Fruit fly (Drosophila melanogaster) whole organism, embryonic: ENCODE results near the gene Glg1.

Experiments
- Ada2b ChIP-seq: fragments of 200-800 bp; sonication (Bioruptor generic); IDR thresholded peaks from 2 replicates; pipeline ENCODE4 v1.3.6; 2022; ENCODE audit warnings: missing biosample characterization, missing genetic modification characterization
- CG11093 ChIP-seq: fragments of 200-800 bp; sonication (Bioruptor generic); IDR thresholded peaks from 3 replicates; pipeline ENCODE4 v1.3.6; 2022; ENCODE audit warnings: missing biosample characterization, missing genetic modification characterization
- CG12659 ChIP-seq: fragments of 200-800 bp; sonication (Bioruptor generic); optimal IDR thresholded peaks from 3 replicates; lab custom pipeline; 2017; ENCODE audit warnings: mild to moderate bottlenecking, missing biosample characterization, missing genetic modification reagents, missing genetic modification characterization
- CG13624 ChIP-seq: fragments of 200-800 bp; sonication (Bioruptor generic); optimal IDR thresholded peaks from 2 replicates; lab custom pipeline; 2016; ENCODE audit warnings: missing biosample characterization, missing genetic modification characterization
- CG14710 ChIP-seq: fragments of 200-800 bp; sonication (Bioruptor generic); optimal IDR thresholded peaks from 3 replicates; lab custom pipeline; 2019; ENCODE audit warnings: missing biosample characterization, mild to moderate bottlenecking, missing genetic modification characterization, moderate library complexity
- CG2712 ChIP-seq: fragments of 200-800 bp; optimal IDR thresholded peaks from 3 replicates; lab custom pipeline; 2019; ENCODE audit warnings: missing biosample characterization, mild to moderate bottlenecking, missing genetic modification characterization, moderate library complexity
- CG2875 ChIP-seq: fragments of 200-800 bp; sonication (Bioruptor generic); optimal IDR thresholded peaks from 2 replicates; lab custom pipeline; 2017; ENCODE audit warnings: missing biosample characterization, mild to moderate bottlenecking, missing genetic modification characterization, missing genetic modification reagents
- CG33213 ChIP-seq: fragments of 200-800 bp; sonication (Bioruptor generic); optimal IDR thresholded peaks from 3 replicates; lab custom pipeline; 2016; ENCODE audit warnings: missing biosample characterization, missing genetic modification characterization
- CG3407 ChIP-seq: fragments of 200-800 bp; sonication (Bioruptor generic); optimal IDR thresholded peaks from 2 replicates; lab custom pipeline; 2018; ENCODE audit warnings: missing biosample characterization, mild to moderate bottlenecking, missing genetic modification characterization
- CG43689 ChIP-seq: fragments of 200-800 bp; sonication (Bioruptor generic); IDR thresholded peaks from 2 replicates; pipeline ENCODE4 v1.3.6; 2022; ENCODE audit warnings: missing biosample characterization, missing genetic modification characterization
- CG4404 ChIP-seq: fragments of 200-800 bp; sonication (Bioruptor generic); IDR thresholded peaks from 2 replicates; pipeline ENCODE4 v1.3.6; 2022; ENCODE audit warnings: missing biosample characterization, missing genetic modification characterization
- CG6813 ChIP-seq: fragments of 200-800 bp; sonication (Bioruptor generic); optimal IDR thresholded peaks from 2 replicates; lab custom pipeline; 2017; ENCODE audit warnings: missing biosample characterization, missing genetic modification characterization, mild to moderate bottlenecking, moderate library complexity, missing genetic modification reagents
- CG9797 ChIP-seq: fragments of 200-800 bp; sonication (Bioruptor generic); optimal IDR thresholded peaks from 3 replicates; lab custom pipeline; 2018; ENCODE audit warnings: missing biosample characterization, mild to moderate bottlenecking, missing genetic modification characterization
- Drgx ChIP-seq: fragments of 200-800 bp; sonication (Bioruptor generic); IDR thresholded peaks from 2 replicates; pipeline ENCODE4 v1.3.6; 2022; ENCODE audit warnings: missing biosample characterization, missing genetic modification characterization
- Ets65A ChIP-seq: fragments of 200-800 bp; sonication (Bioruptor generic); peaks from one replicate; lab custom pipeline; 2016; ENCODE audit warnings: missing biosample characterization, missing genetic modification characterization
- Gsc ChIP-seq: fragments of 200-800 bp; sonication (Bioruptor generic); IDR thresholded peaks from 2 replicates; pipeline ENCODE4 v1.3.6; 2022; ENCODE audit warnings: missing biosample characterization, missing genetic modification characterization
- H15 ChIP-seq: fragments of 200-800 bp; sonication (Bioruptor generic); IDR thresholded peaks from 3 replicates; pipeline ENCODE4 v1.3.6; 2022; ENCODE audit warnings: missing biosample characterization, missing genetic modification characterization
- HmgD ChIP-seq: fragments of 200-800 bp; sonication (Bioruptor generic); optimal IDR thresholded peaks from 3 replicates; lab custom pipeline; 2016; ENCODE audit warnings: missing biosample characterization, missing genetic modification characterization
- Hmx ChIP-seq: fragments of 200-800 bp; sonication (Bioruptor generic); optimal IDR thresholded peaks from 2 replicates; lab custom pipeline; 2016; ENCODE audit warnings: missing biosample characterization, missing genetic modification characterization
- Lhr ChIP-seq: fragments of 200-800 bp; sonication (Bioruptor generic); optimal IDR thresholded peaks from 3 replicates; lab custom pipeline; 2017; ENCODE audit warnings: mild to moderate bottlenecking, missing biosample characterization, missing genetic modification reagents, missing genetic modification characterization
- MBD-R2 ChIP-seq: fragments of 200-800 bp; sonication (Bioruptor generic); IDR thresholded peaks from 2 replicates; pipeline ENCODE4 v1.3.6; 2022; ENCODE audit warnings: missing biosample characterization, missing genetic modification characterization
- Myb ChIP-seq: fragments of 200-800 bp; sonication (Bioruptor generic); optimal IDR thresholded peaks from 2 replicates; lab custom pipeline; 2016; ENCODE audit warnings: missing biosample characterization, missing genetic modification characterization
- NfI ChIP-seq: fragments of 200-800 bp; sonication (Bioruptor generic); optimal IDR thresholded peaks from 3 replicates; lab custom pipeline; 2018; ENCODE audit warnings: missing biosample characterization, mild to moderate bottlenecking, missing genetic modification characterization, moderate library complexity
- Pdp1 ChIP-seq, 2 experiments: fragments of 200-800 bp; sonication (Bioruptor generic); optimal IDR thresholded peaks; 3 replicates each; lab custom pipeline; 2016; ENCODE audit warnings: missing biosample characterization in 2 of 2, missing genetic modification characterization in 2 of 2, mild to moderate bottlenecking in 1 of 2, moderate library complexity in 1 of 2
- Scr ChIP-seq: fragments of 200-800 bp; sonication (Bioruptor generic); IDR thresholded peaks from 2 replicates; pipeline ENCODE4 v1.3.6; 2022; ENCODE audit warnings: missing biosample characterization, missing genetic modification characterization; ENCODE audit not compliant: partially characterized antibody
- al ChIP-seq: fragments of 200-800 bp; sonication (Bioruptor generic); IDR thresholded peaks from 2 replicates; pipeline ENCODE4 v1.3.6; 2022; ENCODE audit warnings: missing biosample characterization, missing genetic modification characterization
- ap ChIP-seq: fragments of 200-800 bp; sonication (Bioruptor generic); IDR thresholded peaks from 2 replicates; pipeline ENCODE4 v1.3.6; 2022; ENCODE audit warnings: missing biosample characterization, missing genetic modification characterization
- ato ChIP-seq: fragments of 200-800 bp; sonication (Bioruptor generic); IDR thresholded peaks from 2 replicates; pipeline ENCODE4 v1.3.6; 2022; ENCODE audit warnings: missing biosample characterization, missing genetic modification characterization; ENCODE audit not compliant: partially characterized antibody
- chif ChIP-seq, 2 experiments: fragments of 200-800 bp; sonication (Bioruptor generic); optimal IDR thresholded peaks; 3 replicates each; lab custom pipeline; 2016; ENCODE audit warnings: missing biosample characterization in 2 of 2, missing genetic modification characterization in 2 of 2
- chinmo ChIP-seq: fragments of 200-800 bp; sonication (Bioruptor generic); IDR thresholded peaks from 4 replicates; pipeline ENCODE4 v1.3.6; 2022; ENCODE audit warnings: missing biosample characterization, missing genetic modification characterization; ENCODE audit not compliant: partially characterized antibody
- ewg ChIP-seq: fragments of 200-800 bp; sonication (Bioruptor generic); optimal IDR thresholded peaks from 3 replicates; lab custom pipeline; 2017; ENCODE audit warnings: mild to moderate bottlenecking, missing biosample characterization, missing genetic modification reagents, missing genetic modification characterization
- fru ChIP-seq: fragments of >200 bp; optimal IDR thresholded peaks from 2 replicates; lab custom pipeline; 2017
- gfzf ChIP-seq: fragments of 200-800 bp; sonication (Bioruptor generic); optimal IDR thresholded peaks from 2 replicates; lab custom pipeline; 2016; ENCODE audit warnings: missing biosample characterization, mild to moderate bottlenecking, missing genetic modification characterization, moderate library complexity
- gro ChIP-seq: fragments of 200-800 bp; sonication (Bioruptor generic); optimal IDR thresholded peaks from 2 replicates; lab custom pipeline; 2016; ENCODE audit warnings: missing biosample characterization, missing genetic modification characterization
- hbn ChIP-seq: fragments of 200-800 bp; sonication (Bioruptor generic); IDR thresholded peaks from 2 replicates; pipeline ENCODE4 v1.3.6; 2022; ENCODE audit warnings: missing biosample characterization, missing genetic modification characterization; ENCODE audit not compliant: partially characterized antibody
- hth ChIP-seq: fragments of >200 bp; optimal IDR thresholded peaks from 2 replicates; lab custom pipeline; 2017; ENCODE audit warnings: inconsistent platforms
- inv ChIP-seq: fragments of 200-800 bp; sonication (Bioruptor generic); IDR thresholded peaks from 2 replicates; pipeline ENCODE4 v1.3.6; 2022; ENCODE audit warnings: missing biosample characterization, missing genetic modification characterization; ENCODE audit not compliant: partially characterized antibody
- jing ChIP-seq: fragments of 200-800 bp; sonication (Bioruptor generic); optimal IDR thresholded peaks from 2 replicates; lab custom pipeline; 2018; ENCODE audit warnings: missing biosample characterization, mild to moderate bottlenecking, missing genetic modification characterization
- jumu ChIP-seq: fragments of 200-800 bp; sonication (Bioruptor generic); optimal IDR thresholded peaks from 3 replicates; lab custom pipeline; 2016; ENCODE audit warnings: missing biosample characterization, missing genetic modification characterization
- kah ChIP-seq: fragments of 200-800 bp; sonication (Bioruptor generic); optimal IDR thresholded peaks from 2 replicates; lab custom pipeline; 2018; ENCODE audit warnings: missing biosample characterization, mild to moderate bottlenecking, missing genetic modification characterization
- maf-S ChIP-seq: fragments of 200-800 bp; sonication (Bioruptor generic); optimal IDR thresholded peaks from 2 replicates; lab custom pipeline; 2016; ENCODE audit warnings: missing biosample characterization, missing genetic modification characterization
- mld ChIP-seq: fragments of 200-800 bp; sonication (Bioruptor generic); IDR thresholded peaks from 3 replicates; pipeline ENCODE4 v1.3.6; 2022; ENCODE audit warnings: missing biosample characterization, missing genetic modification characterization; ENCODE audit not compliant: partially characterized antibody
- nmo ChIP-seq: fragments of 200-800 bp; sonication (Bioruptor generic); optimal IDR thresholded peaks from 2 replicates; lab custom pipeline; 2018; ENCODE audit warnings: missing biosample characterization, mild to moderate bottlenecking, missing genetic modification characterization, moderate library complexity
- onecut ChIP-seq: fragments of 200-800 bp; sonication (Bioruptor generic); IDR thresholded peaks from 2 replicates; pipeline ENCODE4 v1.3.6; 2022; ENCODE audit warnings: missing biosample characterization, missing genetic modification characterization
- scrt ChIP-seq: fragments of 200-800 bp; sonication (Bioruptor generic); optimal IDR thresholded peaks from 2 replicates; lab custom pipeline; 2018; ENCODE audit warnings: missing biosample characterization, mild to moderate bottlenecking, missing genetic modification characterization, moderate library complexity
- sima ChIP-seq: fragments of 200-800 bp; sonication (Bioruptor generic); optimal IDR thresholded peaks from 2 replicates; lab custom pipeline; 2016; ENCODE audit warnings: missing biosample characterization, missing genetic modification characterization
- slp2 ChIP-seq: fragments of 200-800 bp; sonication (Bioruptor generic); optimal IDR thresholded peaks from 2 replicates; lab custom pipeline; 2016; ENCODE audit warnings: missing biosample characterization, missing genetic modification characterization
- sr ChIP-seq: fragments of 200-800 bp; sonication (Bioruptor generic); IDR thresholded peaks from 3 replicates; pipeline ENCODE4 v1.3.6; 2022; ENCODE audit warnings: missing biosample characterization, missing genetic modification characterization
- unpg ChIP-seq: fragments of 200-800 bp; sonication (Bioruptor generic); optimal IDR thresholded peaks from 3 replicates; lab custom pipeline; 2018; ENCODE audit warnings: missing biosample characterization, mild to moderate bottlenecking, missing genetic modification characterization, moderate library complexity
- z ChIP-seq: fragments of 200-800 bp; sonication (Bioruptor generic); IDR thresholded peaks from 3 replicates; pipeline ENCODE4 v1.3.6; 2022; ENCODE audit warnings: missing biosample characterization, missing genetic modification characterization

Glg1 gene

DNA sequence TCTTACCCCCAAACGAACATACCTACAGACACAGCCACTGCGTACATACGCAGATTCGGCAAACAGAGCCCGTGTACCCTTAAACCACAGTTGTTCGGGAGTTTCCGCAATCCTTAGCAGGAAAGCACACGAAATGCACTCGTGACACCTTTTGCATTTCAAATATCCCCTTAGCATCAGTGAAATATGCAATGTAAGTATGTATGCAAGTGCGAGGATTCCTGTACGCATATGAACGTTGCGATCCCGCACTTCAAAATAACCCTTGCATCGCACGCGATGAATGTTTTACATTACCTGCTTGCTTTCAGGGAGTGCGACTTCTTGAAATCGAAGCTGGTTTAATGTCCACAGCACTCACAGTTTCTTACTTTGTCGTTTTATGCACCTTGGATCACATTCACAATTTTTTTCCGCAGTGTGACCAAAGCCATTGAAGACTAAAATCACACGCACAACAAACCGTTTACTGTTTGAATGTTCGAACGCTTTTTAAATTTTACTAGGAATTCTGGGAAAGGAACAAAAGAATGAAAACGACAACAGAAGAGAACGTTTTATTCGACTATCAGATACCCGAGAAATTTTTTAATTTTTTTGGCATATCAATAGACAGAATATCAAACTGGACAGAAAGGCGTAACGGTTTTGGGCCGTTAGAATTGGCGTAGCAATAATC, 26.1 kb upstream of the Glg1 start, which contains the start of gene Mkrn1 (continued):
- TF ChIP-seq ato, result peak; percentile 79
- peak; percentile 58; the same call in 1 of the 2 replicates for TF ChIP-seq inv (GFP tag; lab: Robert Waterston, UW)
- no peak for TF ChIP-seq jing (GFP tag; lab: Kevin White, UChicago)
- no peak for TF ChIP-seq unpg (GFP tag; lab: Kevin White, UChicago)
- peak; percentile 66 for TF ChIP-seq CG33213 (GFP tag; lab: Kevin White, UChicago)
- TF ChIP-seq Lhr, result peak; percentile 70
- peak; percentile 91 for TF ChIP-seq gfzf (GFP tag; lab: Kevin White, UChicago)
- peak; percentile 65 for TF ChIP-seq CG2712
- TF ChIP-seq NfI (GFP tag; lab: Kevin White, UChicago), result no peak
- no peak for TF ChIP-seq al (GFP tag; lab: Robert Waterston, UW)
- no peak for TF ChIP-seq CG11093 (GFP tag; lab: Robert Waterston, UW)
- peak; percentile 65 for TF ChIP-seq MBD-R2 (GFP tag; lab: Robert Waterston, UW)
- TF ChIP-seq slp2 (GFP tag; lab: Kevin White, UChicago), result no peak
- peak in 1 of 2 experiments; percentile 21 for TF ChIP-seq Pdp1 (GFP tag; optimal IDR thresholded peaks at IDR 0.05; lab: Kevin White, UChicago)
- peak; percentile 33 for TF ChIP-seq nmo (GFP tag; lab: Kevin White, UChicago)
- TF ChIP-seq z (GFP tag; lab: Robert Waterston, UW), result no peak
- no peak for TF ChIP-seq CG6813 (GFP tag; lab: Kevin White, UChicago)
- 0 out of 4 replicates have a peak, but pooled peaks have one; percentile 71 for TF ChIP-seq chinmo (GFP tag; lab: Robert Waterston, UW)
- TF ChIP-seq Ets65A (GFP tag; lab: Kevin White, UChicago), result peak; percentile 34
- no peak for TF ChIP-seq CG3407 (GFP tag; lab: Kevin White, UChicago)
- TF ChIP-seq hbn, result 0 out of 2 replicates have a peak, but pooled peaks have one; percentile 22
- peak; percentile 35 for TF ChIP-seq gro (GFP tag; lab: Kevin White, UChicago)
- TF ChIP-seq H15 (GFP tag; lab: Robert Waterston, UW), result no peak
- peak; percentile 44 for TF ChIP-seq HmgD
- no peak for TF ChIP-seq scrt (GFP tag; lab: Kevin White, UChicago)
- TF ChIP-seq kah, result no peak
- no peak for TF ChIP-seq CG13624
- TF ChIP-seq Gsc (GFP tag; lab: Robert Waterston, UW), result no peak
- TF ChIP-seq CG14710 (tag; lab: Kevin White, UChicago), result peak; percentile 44
- TF ChIP-seq Scr (GFP tag; lab: Robert Waterston, UW), result peak; percentile 76
- TF ChIP-seq CG9797 (GFP tag; lab: Kevin White, UChicago), result peak; percentile 81
- no peak for TF ChIP-seq jumu (GFP tag; lab: Kevin White, UChicago)
- TF ChIP-seq CG4404, result no peak
- TF ChIP-seq Hmx (GFP tag; lab: Kevin White, UChicago), result no peak
- TF ChIP-seq fru, result no peak
- no peak for TF ChIP-seq sr (GFP tag; lab: Robert Waterston, UW)
- no peak for TF ChIP-seq onecut (GFP tag; lab: Robert Waterston, UW)
- no peak for TF ChIP-seq sima (GFP tag; lab: Kevin White, UChicago)
- TF ChIP-seq CG2875 (GFP tag; lab: Kevin White, UChicago), result no peak
- peak; percentile 93 for TF ChIP-seq Myb (GFP tag; lab: Kevin White, UChicago)
- no peak for TF ChIP-seq Drgx (GFP tag; lab: Robert Waterston, UW)
- TF ChIP-seq ap (GFP tag; lab: Robert Waterston, UW), result no peak
- TF ChIP-seq CG12659 (GFP tag; lab: Kevin White, UChicago), result peak; percentile 35
- TF ChIP-seq maf-S (GFP tag; lab: Kevin White, UChicago), result no peak
- no peak for TF ChIP-seq hth (lab: Kevin White, UChicago)
- TF ChIP-seq mld (GFP tag; lab: Robert Waterston, UW), result peak; percentile 78
- no peak for TF ChIP-seq ewg (GFP tag; lab: Kevin White, UChicago)
- no peak for TF ChIP-seq CG43689
- TF ChIP-seq Ada2b (GFP tag; lab: Robert Waterston, UW), result no peak
- no peak for TF ChIP-seq chif (GFP tag; optimal IDR thresholded peaks at IDR 0.05; lab: Kevin White, UChicago)
